Worm (Caenorhabditis elegans): ENCODE measurements around the gene C44H9.4.

The C44H9.4 gene

ce11 chrV:12814481-12814882 is 21.0 kb upstream of the C44H9.4 start:
- no peak for TF ChIP-seq K02D7.2 (tag; optimal IDR thresholded peaks at IDR 0.05)
- peak; percentile 76 for TF ChIP-seq ceh-31 (tag; optimal IDR thresholded peaks at IDR 0.05)
- TF ChIP-seq lim-6 (tag; optimal IDR thresholded peaks at IDR 0.05) = no peak
- TF ChIP-seq ceh-18 (tag; optimal IDR thresholded peaks at IDR 0.05) = peak; percentile 69
- TF ChIP-seq ttx-3 (tag; optimal IDR thresholded peaks at IDR 0.05) = no peak
- TF ChIP-seq syd-9 (tag; optimal IDR thresholded peaks at IDR 0.05) = peak; percentile 27
- TF ChIP-seq sox-4 (tag; optimal IDR thresholded peaks at IDR 0.05) = peak; percentile 8
- peak; percentile 49 for TF ChIP-seq nfya-1 (tag; optimal IDR thresholded peaks at IDR 0.05)
- peak; percentile 84 for TF ChIP-seq ceh-34 (tag; optimal IDR thresholded peaks at IDR 0.05)
- peak; percentile 53 for TF ChIP-seq C08G9.2 (tag; optimal IDR thresholded peaks at IDR 0.05)
- no peak for TF ChIP-seq T23F11.4 (GFP tag; optimal IDR thresholded peaks at IDR 0.05)
- TF ChIP-seq unc-42 (tag; optimal IDR thresholded peaks at IDR 0.05) = peak; percentile 52
- TF ChIP-seq F13H6.1 (tag; optimal IDR thresholded peaks at IDR 0.05) = peak; percentile 63
- TF ChIP-seq ceh-14 (tag; optimal IDR thresholded peaks at IDR 0.05) = peak; percentile 42
- no peak for TF ChIP-seq pax-1 (tag; optimal IDR thresholded peaks at IDR 0.05)
- peak; percentile 40 for TF ChIP-seq ref-2 (tag; optimal IDR thresholded peaks at IDR 0.05)
- TF ChIP-seq unc-3 (GFP tag; conservative IDR thresholded peaks at IDR 0.05) = no peak
- TF ChIP-seq unc-3 (tag; optimal IDR thresholded peaks at IDR 0.05) = no peak
- TF ChIP-seq ceh-22 (tag; optimal IDR thresholded peaks at IDR 0.05) = no peak
- TF ChIP-seq fkh-10 (GFP tag; optimal IDR thresholded peaks at IDR 0.05) = no peak
- no peak for TF ChIP-seq pros-1 (tag; optimal IDR thresholded peaks at IDR 0.05)
- peak; percentile 23 for TF ChIP-seq ets-4 (tag; optimal IDR thresholded peaks at IDR 0.05)
- no peak for TF ChIP-seq eyg-1 (tag; optimal IDR thresholded peaks at IDR 0.05)
- TF ChIP-seq sdc-2 (tag; optimal IDR thresholded peaks at IDR 0.05) = peak; percentile 28
- peak; percentile 57 for TF ChIP-seq rnt-1 (tag; optimal IDR thresholded peaks at IDR 0.05)
- TF ChIP-seq hlh-30 (tag; optimal IDR thresholded peaks at IDR 0.05; ENCODE audit: insufficient read depth) = peak; percentile 96
- peak; percentile 70 for TF ChIP-seq unc-55 (GFP tag; optimal IDR thresholded peaks at IDR 0.05)
- peak; percentile 58 for TF ChIP-seq hlh-6 (tag; optimal IDR thresholded peaks at IDR 0.05)
- no peak for TF ChIP-seq tbx-7 (tag; optimal IDR thresholded peaks at IDR 0.05)
- TF ChIP-seq elt-4 (tag; optimal IDR thresholded peaks at IDR 0.05) = no peak
- TF ChIP-seq ceh-19 (GFP tag; optimal IDR thresholded peaks at IDR 0.05) = peak; percentile 29
- peak; percentile 62 for TF ChIP-seq tbx-2 (tag; optimal IDR thresholded peaks at IDR 0.05)
- peak; percentile 30 for TF ChIP-seq ceh-2 (tag; optimal IDR thresholded peaks at IDR 0.05)

- TF ChIP-seq ceh-19 (GFP tag; optimal IDR thresholded peaks at IDR 0.05) = no peak
- TF ChIP-seq zip-5 (tag; optimal IDR thresholded peaks at IDR 0.05) = no peak
- TF ChIP-seq ceh-34 (tag; optimal IDR thresholded peaks at IDR 0.05) = no peak
- no peak for TF ChIP-seq hlh-6 (tag; optimal IDR thresholded peaks at IDR 0.05)
- TF ChIP-seq mec-3 (tag; optimal IDR thresholded peaks at IDR 0.05; ENCODE audit: borderline replicate concordance) = no peak
- TF ChIP-seq F13H6.1 (tag; optimal IDR thresholded peaks at IDR 0.05) = no peak
- no peak for TF ChIP-seq sox-2 (GFP tag; IDR thresholded peaks at IDR 0.05)
- TF ChIP-seq ets-4 (tag; optimal IDR thresholded peaks at IDR 0.05) = no peak
- TF ChIP-seq ceh-18 (tag; optimal IDR thresholded peaks at IDR 0.05) = no peak
- no peak for TF ChIP-seq sox-4 (tag; optimal IDR thresholded peaks at IDR 0.05)
- TF ChIP-seq unc-86 (tag; optimal IDR thresholded peaks at IDR 0.05) = no peak
- TF ChIP-seq gmeb-2 (tag; optimal IDR thresholded peaks at IDR 0.05) = no peak
- no peak for TF ChIP-seq pha-2 (tag; optimal IDR thresholded peaks at IDR 0.05)
- TF ChIP-seq lim-6 (tag; optimal IDR thresholded peaks at IDR 0.05) = no peak
These were observed 20.1 kb upstream of the C44H9.4 start for ce11 chrV:12815386-12815785.

- TF ChIP-seq ceh-19 (GFP tag; optimal IDR thresholded peaks at IDR 0.05) (no peak), rnt-1 (tag; optimal IDR thresholded peaks at IDR 0.05) (no peak), lin-11 (tag; optimal IDR thresholded peaks at IDR 0.05) (no peak), C38D4.7 (GFP tag; optimal IDR thresholded peaks at IDR 0.05) (no peak), pqm-1 (tag; optimal IDR thresholded peaks at IDR 0.05) (no peak), unc-3 (GFP tag; conservative IDR thresholded peaks at IDR 0.05) (no peak), unc-3 (tag; optimal IDR thresholded peaks at IDR 0.05) (no peak), fkh-6 (tag; optimal IDR thresholded peaks at IDR 0.05) (no peak), ceh-9 (tag; optimal IDR thresholded peaks at IDR 0.05) (no peak), tbx-7 (tag; optimal IDR thresholded peaks at IDR 0.05) (no peak), ceh-14 (tag; optimal IDR thresholded peaks at IDR 0.05) (no peak), ama-1 (optimal IDR thresholded peaks at IDR 0.05) (no peak), tbx-2 (tag; optimal IDR thresholded peaks at IDR 0.05) (no peak), C08G9.2 (tag; optimal IDR thresholded peaks at IDR 0.05) (no peak), ceh-24 (tag; optimal IDR thresholded peaks at IDR 0.05) (no peak), fkh-10 (GFP tag; optimal IDR thresholded peaks at IDR 0.05) (no peak), ahr-1 (tag; optimal IDR thresholded peaks at IDR 0.05) (no peak), nhr-232 (tag; optimal IDR thresholded peaks at IDR 0.05) (no peak), sox-2 (GFP tag; IDR thresholded peaks at IDR 0.05) (no peak)
These were observed 18.8 kb upstream of the C44H9.4 start for ce11 chrV:12816672-12817071.
